Worm (Caenorhabditis elegans) whole organism, midembryonic: ENCODE results near the gene cyp-34A5.

Source experiments
- T22C8.4 ChIP-seq: fragments of 200-800 bp; sonication (Bioruptor generic); IDR thresholded peaks from 2 replicates; pipeline ENCODE4 v1.3.6; 2022; ENCODE audit warnings: missing genetic modification characterization, missing compliant biosample characterization
- cog-1 ChIP-seq: sonication (generic microtip); optimal IDR thresholded peaks from 2 replicates; lab custom pipeline; 2016; ENCODE audit warnings: missing genetic modification characterization, missing compliant biosample characterization
- flt-1 ChIP-seq: fragments of 200-800 bp; sonication (Bioruptor generic); IDR thresholded peaks from 2 replicates; pipeline ENCODE4 v1.3.6; 2022; ENCODE audit warnings: missing genetic modification characterization, missing compliant biosample characterization
- klf-2 ChIP-seq: fragments of 200-800 bp; sonication (Bioruptor generic); conservative IDR thresholded peaks from 2 replicates; pipeline ENCODE4 v1.3.6; 2022; ENCODE audit warnings: missing genetic modification reagents, missing genetic modification characterization, missing compliant biosample characterization
- med-1 ChIP-seq: sonication (generic microtip); optimal IDR thresholded peaks from 2 replicates; lab custom pipeline; 2017; ENCODE audit warnings: missing genetic modification characterization, mild to moderate bottlenecking, missing compliant biosample characterization, antibody characterized with exemption, missing genetic modification reagents; ENCODE audit not compliant: insufficient read depth
- ref-1 ChIP-seq: fragments of 200-800 bp; sonication (Bioruptor generic); conservative IDR thresholded peaks from 2 replicates; pipeline ENCODE4 v1.3.6; 2022; ENCODE audit warnings: missing genetic modification reagents, missing genetic modification characterization, missing compliant biosample characterization
- tab-1 ChIP-seq: fragments of 200-800 bp; sonication (Bioruptor generic); IDR thresholded peaks from 2 replicates; pipeline ENCODE4 v1.3.6; 2022; ENCODE audit warnings: missing genetic modification characterization, missing compliant biosample characterization
- ztf-23 ChIP-seq: fragments of 200-800 bp; sonication (Bioruptor generic); IDR thresholded peaks from 2 replicates; pipeline ENCODE4 v1.3.6; 2022; ENCODE audit warnings: missing genetic modification reagents, missing genetic modification characterization, missing compliant biosample characterization
- ztf-29 ChIP-seq: fragments of 200-800 bp; sonication (Bioruptor generic); IDR thresholded peaks from 2 replicates; pipeline ENCODE4 v1.3.6; 2022; ENCODE audit warnings: missing genetic modification reagents, missing genetic modification characterization, missing compliant biosample characterization

cyp-34A5 gene

DNA sequence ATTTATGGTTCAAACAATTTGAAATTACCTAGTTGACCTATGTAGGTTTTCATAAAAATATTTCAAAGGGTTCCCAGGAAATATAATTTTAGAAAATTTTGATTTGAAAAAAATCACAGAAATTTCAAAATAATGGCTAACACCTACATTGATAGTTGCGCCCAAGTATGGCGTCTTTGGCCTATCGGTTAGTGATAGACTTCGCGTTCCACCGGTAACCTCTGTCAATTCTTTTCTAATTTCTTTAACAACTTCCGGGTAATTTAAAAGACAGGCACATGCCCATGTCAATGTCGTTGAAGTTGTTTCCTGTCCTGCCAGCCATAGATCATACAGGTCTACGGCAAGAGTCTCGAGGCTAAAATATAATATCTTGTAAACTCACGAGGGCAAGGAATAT, 11.4 kb upstream of the cyp-34A5 start:
- no peak for TF ChIP-seq T22C8.4 (GFP tag; lab: Robert Waterston, UW)
- TF ChIP-seq tab-1 (GFP tag; lab: Robert Waterston, UW): no peak
- TF ChIP-seq cog-1 (tag; lab: Kevin White, UChicago): no peak
- TF ChIP-seq klf-2: no peak
- TF ChIP-seq med-1 (GFP tag; lab: Kevin White, UChicago): no peak
- no peak for TF ChIP-seq ztf-29 (GFP tag; lab: Robert Waterston, UW)
- TF ChIP-seq ztf-23 (GFP tag; lab: Robert Waterston, UW): no peak
- TF ChIP-seq flt-1 (GFP tag; lab: Robert Waterston, UW): no peak

DNA sequence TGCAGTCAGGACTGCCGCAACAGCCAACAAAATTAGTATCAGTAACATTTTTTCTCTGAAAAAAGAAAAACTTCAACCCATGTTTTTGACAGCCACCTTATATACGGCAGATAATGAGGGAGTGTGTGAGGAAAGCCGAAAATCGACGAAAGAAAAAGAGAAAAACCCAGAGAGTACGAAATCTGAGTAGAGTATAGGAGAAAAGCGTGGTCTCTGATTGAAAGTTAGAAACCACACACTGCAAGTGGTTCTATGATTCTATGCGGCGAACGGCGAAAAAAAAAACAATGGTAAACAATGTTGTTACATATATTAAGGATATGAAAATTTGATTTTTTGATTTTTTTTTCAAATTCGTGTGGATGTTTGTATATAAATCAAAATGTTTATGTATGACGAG, 10.3 kb upstream of the cyp-34A5 start, which contains the start of gene cyp-34A8:
cyp-34A8 (minus strand) TSS at position 62 of the 400 bp plus-strand sequence.
- no peak for TF ChIP-seq cog-1 (tag; lab: Kevin White, UChicago)

DNA sequence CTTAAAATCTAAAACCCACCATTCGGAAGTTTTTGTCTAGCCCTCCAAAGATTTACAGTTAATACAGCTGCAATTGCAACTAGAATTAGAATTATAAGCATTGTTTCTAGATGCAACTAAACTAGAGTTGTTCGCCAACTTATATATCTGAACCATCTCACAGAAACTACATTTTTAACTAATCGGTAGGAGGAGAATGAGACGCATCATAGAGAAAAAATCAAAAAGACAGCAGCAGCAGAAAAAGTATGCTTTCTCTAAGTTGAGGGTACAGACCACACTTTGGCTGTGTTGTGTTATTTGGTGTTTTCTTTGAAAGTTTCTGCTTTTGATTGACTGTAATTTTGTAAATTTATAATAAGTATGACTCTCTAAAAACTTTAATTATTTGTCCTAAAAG, 6.2 kb upstream of the cyp-34A5 start, which contains the start of gene cyp-34A7:
cyp-34A7 (minus strand) TSS at position 101 of the 400 bp plus-strand sequence.
- TF ChIP-seq flt-1 (GFP tag; lab: Robert Waterston, UW): no peak
- TF ChIP-seq klf-2: no peak
- TF ChIP-seq tab-1 (GFP tag; lab: Robert Waterston, UW): no peak
- TF ChIP-seq med-1 (GFP tag; lab: Kevin White, UChicago): no peak

DNA sequence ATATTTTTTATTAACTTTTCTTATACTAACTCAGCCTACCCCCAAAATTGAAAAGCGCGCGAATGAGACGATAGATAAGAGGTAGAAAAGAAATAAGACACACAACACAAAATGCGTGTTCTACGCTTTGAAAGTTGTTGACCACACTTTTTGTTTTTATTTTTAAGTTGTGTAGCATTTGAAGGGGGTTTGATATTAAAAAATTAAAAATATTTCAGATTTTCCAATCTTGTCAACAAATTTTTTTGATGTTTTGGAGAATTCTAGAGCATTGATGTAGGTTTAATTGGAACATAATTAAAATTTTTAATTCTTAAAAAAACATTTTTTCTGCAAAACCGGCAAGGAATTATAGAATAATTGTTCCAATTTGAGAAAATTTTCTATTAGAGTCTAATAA, 3.7 kb upstream of the cyp-34A5 start, which contains the start of gene cyp-34A6:
cyp-34A6 (minus strand) TSS at position 101 of the 400 bp plus-strand sequence.
- no peak for TF ChIP-seq klf-2
- TF ChIP-seq ref-1 (GFP tag; lab: Robert Waterston, UW): no peak
- TF ChIP-seq T22C8.4 (GFP tag; lab: Robert Waterston, UW): no peak
- no peak for TF ChIP-seq ztf-29 (GFP tag; lab: Robert Waterston, UW)
- TF ChIP-seq cog-1 (tag; lab: Kevin White, UChicago): no peak

DNA sequence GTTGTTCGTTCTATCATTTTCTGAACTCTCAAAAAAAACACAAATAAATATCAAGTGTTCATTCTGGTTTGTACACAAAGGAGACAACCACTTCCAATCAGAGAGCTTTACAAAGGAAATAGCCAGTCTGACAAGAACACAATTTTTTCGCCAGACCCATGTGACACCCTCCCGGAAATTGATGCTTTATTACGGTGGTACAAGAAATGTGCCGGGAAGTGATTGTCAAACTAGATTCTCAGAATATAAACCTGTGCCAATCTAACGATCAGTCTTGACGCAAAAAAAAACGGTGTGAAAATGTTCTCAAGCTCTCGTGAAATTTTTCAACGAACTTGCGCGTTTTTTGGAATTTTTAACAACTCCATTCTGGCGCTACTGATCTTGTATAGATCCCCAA, 3.8 kb downstream of the cyp-34A5 start, which contains the start of gene str-247:
str-247 (plus strand) TSS at position 301 of the 400 bp plus-strand sequence.
- TF ChIP-seq ztf-29 (GFP tag; lab: Robert Waterston, UW) (no peak), ztf-23 (GFP tag; lab: Robert Waterston, UW) (no peak), med-1 (GFP tag; lab: Kevin White, UChicago) (no peak), ref-1 (GFP tag; lab: Robert Waterston, UW) (no peak), flt-1 (GFP tag; lab: Robert Waterston, UW) (no peak), klf-2 (no peak)

DNA sequence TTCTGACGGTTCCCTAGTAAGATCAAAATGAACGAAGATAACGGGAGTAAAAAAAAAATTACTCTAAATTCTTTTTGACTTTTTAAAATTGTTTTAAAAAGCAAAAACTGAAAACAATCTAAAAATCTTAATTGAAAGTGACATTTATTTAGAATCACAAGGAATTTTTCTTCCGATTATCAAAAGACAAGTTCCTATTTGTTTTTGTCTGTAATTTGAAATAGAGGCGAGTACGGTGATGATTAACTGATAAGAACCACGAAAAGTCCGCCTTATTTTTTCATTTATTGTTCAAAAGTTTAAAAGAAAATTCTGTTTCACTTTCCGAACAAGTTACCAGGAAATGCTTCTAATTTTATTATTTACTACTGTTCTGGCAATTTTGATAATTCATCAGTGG, 7.8 kb downstream of the cyp-34A5 start, which contains the start of gene dach-1:
dach-1 (plus strand) TSS at position 301 of the 400 bp plus-strand sequence.
- no peak for TF ChIP-seq med-1 (GFP tag; lab: Kevin White, UChicago)
- TF ChIP-seq ztf-29 (GFP tag; lab: Robert Waterston, UW): no peak
- no peak for TF ChIP-seq tab-1 (GFP tag; lab: Robert Waterston, UW)
- no peak for TF ChIP-seq flt-1 (GFP tag; lab: Robert Waterston, UW)
- no peak for TF ChIP-seq klf-2
- TF ChIP-seq T22C8.4 (GFP tag; lab: Robert Waterston, UW): no peak
- no peak for TF ChIP-seq cog-1 (tag; lab: Kevin White, UChicago)
- no peak for TF ChIP-seq ref-1 (GFP tag; lab: Robert Waterston, UW)
- no peak for TF ChIP-seq ztf-23 (GFP tag; lab: Robert Waterston, UW)

DNA sequence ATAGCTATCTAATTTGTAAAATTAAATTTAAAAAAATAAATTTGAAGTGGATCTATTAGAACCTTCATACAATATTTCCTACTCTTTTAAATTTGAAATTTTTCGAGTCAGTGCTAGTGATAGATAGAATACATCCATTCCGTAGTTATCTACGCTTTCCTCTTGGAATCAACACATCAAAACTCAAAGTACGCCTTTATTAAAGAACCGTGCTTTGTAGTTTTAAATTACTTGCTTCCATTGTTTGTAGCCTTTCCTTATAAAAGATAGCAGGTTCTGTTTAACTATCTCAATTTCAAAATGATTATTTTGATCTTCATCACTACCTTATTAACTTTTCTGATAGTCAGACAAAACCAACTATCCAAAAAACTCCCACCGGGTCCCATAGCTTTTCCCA, 12.5 kb downstream of the cyp-34A5 start, which contains the start of gene cyp-35B3:
cyp-35B3 (plus strand) TSS at position 301 of the 400 bp plus-strand sequence.
- no peak for TF ChIP-seq tab-1 (GFP tag; lab: Robert Waterston, UW)
- TF ChIP-seq cog-1 (tag; lab: Kevin White, UChicago): no peak
- TF ChIP-seq flt-1 (GFP tag; lab: Robert Waterston, UW): no peak
- TF ChIP-seq T22C8.4 (GFP tag; lab: Robert Waterston, UW): no peak
- TF ChIP-seq med-1 (GFP tag; lab: Kevin White, UChicago): no peak
- TF ChIP-seq klf-2: no peak
- TF ChIP-seq ref-1 (GFP tag; lab: Robert Waterston, UW): no peak
- TF ChIP-seq ztf-23 (GFP tag; lab: Robert Waterston, UW): no peak
- no peak for TF ChIP-seq ztf-29 (GFP tag; lab: Robert Waterston, UW)

DNA sequence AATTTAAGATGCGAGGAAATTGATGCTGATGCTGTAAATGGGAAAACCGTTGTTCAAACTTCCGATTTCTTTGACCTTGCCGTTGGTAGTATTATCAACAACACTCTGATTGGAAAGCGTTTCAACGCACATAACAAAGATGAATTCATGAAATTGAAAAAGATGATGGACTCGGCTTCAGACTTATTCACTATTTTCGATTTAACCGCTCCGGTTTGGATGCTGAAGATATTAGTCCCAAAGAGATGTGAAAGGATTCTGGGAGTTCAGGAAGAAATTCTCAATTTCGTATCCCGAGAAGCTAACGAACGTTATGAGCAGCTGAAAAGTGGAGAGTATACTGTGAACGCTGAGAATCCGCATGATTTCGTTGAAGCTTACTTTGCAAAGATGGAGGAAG, 14.1 kb downstream of the cyp-34A5 start:
- TF ChIP-seq klf-2 (no peak), med-1 (GFP tag; lab: Kevin White, UChicago) (no peak), cog-1 (tag; lab: Kevin White, UChicago) (no peak), ztf-29 (GFP tag; lab: Robert Waterston, UW) (no peak), flt-1 (GFP tag; lab: Robert Waterston, UW) (no peak), ztf-23 (GFP tag; lab: Robert Waterston, UW) (no peak), tab-1 (GFP tag; lab: Robert Waterston, UW) (no peak), ref-1 (GFP tag; lab: Robert Waterston, UW) (no peak), T22C8.4 (GFP tag; lab: Robert Waterston, UW) (no peak)

DNA sequence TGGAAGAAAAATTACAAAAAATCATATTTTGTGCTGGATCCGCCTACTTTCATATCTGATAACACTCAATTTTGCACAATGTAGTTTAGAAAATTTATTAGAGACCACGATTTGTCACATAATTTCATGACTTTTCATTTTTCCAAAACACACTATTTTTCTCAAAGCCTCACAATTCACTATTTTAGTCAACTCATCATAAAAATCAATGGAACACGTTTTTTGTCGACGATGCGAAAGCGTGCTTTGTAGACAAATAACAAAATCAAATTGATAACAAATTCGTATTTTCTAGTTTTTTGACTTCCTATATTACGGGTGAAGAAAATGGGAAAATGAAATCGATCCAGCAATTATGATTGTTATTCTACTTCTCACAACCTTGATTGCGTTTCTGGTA, 15.6 kb downstream of the cyp-34A5 start, which contains the start of gene cyp-35B2:
cyp-35B2 (plus strand) TSS at position 301 of the 400 bp plus-strand sequence.
- TF ChIP-seq cog-1 (tag; lab: Kevin White, UChicago) (no peak), ref-1 (GFP tag; lab: Robert Waterston, UW) (no peak), ztf-29 (GFP tag; lab: Robert Waterston, UW) (no peak), klf-2 (no peak), med-1 (GFP tag; lab: Kevin White, UChicago) (no peak), T22C8.4 (GFP tag; lab: Robert Waterston, UW) (no peak), flt-1 (GFP tag; lab: Robert Waterston, UW) (no peak), ztf-23 (GFP tag; lab: Robert Waterston, UW) (no peak), tab-1 (GFP tag; lab: Robert Waterston, UW) (no peak)

DNA sequence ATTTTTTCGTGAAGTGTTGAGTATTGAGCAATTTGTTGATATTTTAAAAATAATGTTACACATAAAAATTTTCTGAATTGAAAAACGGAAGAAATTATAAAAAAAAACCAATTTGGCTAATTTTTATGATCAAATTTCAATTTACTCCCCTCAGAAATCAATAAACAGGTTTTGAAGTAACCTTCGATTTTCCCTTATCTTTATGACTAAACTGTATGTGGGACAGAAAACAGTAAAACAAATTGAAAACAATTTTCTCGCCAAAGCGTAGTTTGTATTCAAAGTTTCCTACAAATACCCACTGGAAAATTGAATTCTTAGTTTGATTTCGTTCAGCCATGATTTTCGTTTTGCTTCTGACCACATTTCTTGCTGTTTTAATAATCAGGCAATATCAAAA, 18.7 kb downstream of the cyp-34A5 start, which contains the start of gene cyp-35B1:
cyp-35B1 (plus strand) TSS at position 244 of the 400 bp plus-strand sequence.
- TF ChIP-seq flt-1 (GFP tag; lab: Robert Waterston, UW): no peak
- TF ChIP-seq ref-1 (GFP tag; lab: Robert Waterston, UW): no peak
- no peak for TF ChIP-seq med-1 (GFP tag; lab: Kevin White, UChicago)
- TF ChIP-seq ztf-23 (GFP tag; lab: Robert Waterston, UW): no peak
- no peak for TF ChIP-seq tab-1 (GFP tag; lab: Robert Waterston, UW)
- no peak for TF ChIP-seq T22C8.4 (GFP tag; lab: Robert Waterston, UW)
- TF ChIP-seq ztf-29 (GFP tag; lab: Robert Waterston, UW): no peak
- no peak for TF ChIP-seq klf-2
- TF ChIP-seq cog-1 (tag; lab: Kevin White, UChicago): no peak
